Fruit fly (Drosophila melanogaster) whole organism, embryonic: Measurements from ENCODE around the gene CG13077.

Experiments used
- Blimp-1 ChIP-seq: fragments of 200-800 bp; sonication (Bioruptor generic); optimal IDR thresholded peaks from 3 replicates; lab custom pipeline; 2018; ENCODE audit warnings: missing biosample characterization, missing genetic modification characterization, mild to moderate bottlenecking, moderate library complexity, missing genetic modification reagents
- Bteb2 ChIP-seq: fragments of 200-800 bp; sonication (Bioruptor generic); optimal IDR thresholded peaks from 2 replicates; lab custom pipeline; 2016; ENCODE audit warnings: missing biosample characterization, missing genetic modification characterization
- CG10462 ChIP-seq: fragments of 200-800 bp; sonication (Bioruptor generic); optimal IDR thresholded peaks from 2 replicates; lab custom pipeline; 2016; ENCODE audit warnings: missing biosample characterization, missing genetic modification characterization
- CG11085 ChIP-seq: fragments of 200-800 bp; sonication (Bioruptor generic); IDR thresholded peaks from 2 replicates; pipeline ENCODE4 v1.3.6; 2022; ENCODE audit warnings: missing biosample characterization, missing genetic modification characterization
- CG11504 ChIP-seq: fragments of 200-800 bp; sonication (Bioruptor generic); optimal IDR thresholded peaks from 3 replicates; lab custom pipeline; 2019; ENCODE audit warnings: missing biosample characterization, mild to moderate bottlenecking, missing genetic modification characterization, moderate library complexity
- CG1233 ChIP-seq: fragments of 200-800 bp; sonication (Bioruptor generic); optimal IDR thresholded peaks from 4 replicates; lab custom pipeline; 2018; ENCODE audit warnings: missing biosample characterization, mild to moderate bottlenecking, missing genetic modification characterization
- CG13424 ChIP-seq: fragments of 200-800 bp; sonication (Bioruptor generic); optimal IDR thresholded peaks from 2 replicates; lab custom pipeline; 2019; ENCODE audit warnings: missing biosample characterization, mild to moderate bottlenecking, missing genetic modification characterization, moderate library complexity
- CG1602 ChIP-seq: fragments of 200-800 bp; sonication (Bioruptor generic); optimal IDR thresholded peaks from 3 replicates; lab custom pipeline; 2016; ENCODE audit warnings: missing biosample characterization, missing genetic modification characterization
- CG18262 ChIP-seq: fragments of 200-800 bp; optimal IDR thresholded peaks from 3 replicates; lab custom pipeline; 2019; ENCODE audit warnings: missing biosample characterization, mild to moderate bottlenecking, missing genetic modification characterization, moderate library complexity
- CG2199 ChIP-seq: fragments of 200-800 bp; sonication (Bioruptor generic); IDR thresholded peaks from 3 replicates; pipeline ENCODE4 v1.3.6; 2022; ENCODE audit warnings: missing biosample characterization, missing genetic modification characterization
- CG2202 ChIP-seq: fragments of 200-800 bp; sonication (Bioruptor generic); optimal IDR thresholded peaks from 2 replicates; lab custom pipeline; 2018; ENCODE audit warnings: missing biosample characterization, mild to moderate bottlenecking, missing genetic modification characterization
- CG30020 ChIP-seq: fragments of 200-800 bp; optimal IDR thresholded peaks from 2 replicates; lab custom pipeline; 2019; ENCODE audit warnings: missing biosample characterization, mild to moderate bottlenecking, missing genetic modification characterization, moderate library complexity
- CG30431 ChIP-seq: fragments of 200-800 bp; sonication (Bioruptor generic); optimal IDR thresholded peaks from 2 replicates; lab custom pipeline; 2017; ENCODE audit warnings: missing biosample characterization, missing genetic modification characterization
- CG6254 ChIP-seq: fragments of 200-800 bp; sonication (Bioruptor generic); optimal IDR thresholded peaks from 3 replicates; lab custom pipeline; 2017; ENCODE audit warnings: mild to moderate bottlenecking, missing biosample characterization, missing genetic modification reagents, missing genetic modification characterization
- CG6791 ChIP-seq: fragments of 200-800 bp; sonication (Bioruptor generic); IDR thresholded peaks from 3 replicates; pipeline ENCODE4 v1.3.6; 2022; ENCODE audit warnings: missing biosample characterization, missing genetic modification characterization; ENCODE audit not compliant: partially characterized antibody
- CG7928 ChIP-seq: fragments of 200-800 bp; sonication (Bioruptor generic); optimal IDR thresholded peaks from 2 replicates; lab custom pipeline; 2017; ENCODE audit warnings: missing biosample characterization, mild to moderate bottlenecking, missing genetic modification characterization
- Dbx ChIP-seq: fragments of 200-800 bp; sonication (Bioruptor generic); IDR thresholded peaks from 3 replicates; pipeline ENCODE4 v1.3.6; 2022; ENCODE audit warnings: missing biosample characterization, missing genetic modification characterization
- Ets65A ChIP-seq: fragments of 200-800 bp; sonication (Bioruptor generic); peaks from one replicate; lab custom pipeline; 2016; ENCODE audit warnings: missing biosample characterization, missing genetic modification characterization
- Fer1 ChIP-seq: fragments of 200-800 bp; sonication (Bioruptor generic); optimal IDR thresholded peaks from 2 replicates; lab custom pipeline; 2017; ENCODE audit warnings: missing biosample characterization, mild to moderate bottlenecking, missing genetic modification characterization
- HLH3B ChIP-seq: fragments of 200-800 bp; sonication (Bioruptor generic); IDR thresholded peaks from 2 replicates; pipeline ENCODE4 v1.3.6; 2022; ENCODE audit warnings: missing biosample characterization, missing genetic modification characterization
- HLHmδ ChIP-seq: fragments of 200-800 bp; sonication (Bioruptor generic); optimal IDR thresholded peaks from 2 replicates; lab custom pipeline; 2018; ENCODE audit warnings: missing biosample characterization, mild to moderate bottlenecking, missing genetic modification characterization, moderate library complexity
- Hmr ChIP-seq: fragments of 200-800 bp; sonication (Bioruptor generic); optimal IDR thresholded peaks from 3 replicates; lab custom pipeline; 2017; ENCODE audit warnings: mild to moderate bottlenecking, missing biosample characterization, missing genetic modification reagents, missing genetic modification characterization
- Lpt ChIP-seq: fragments of >200 bp; optimal IDR thresholded peaks from 2 replicates; lab custom pipeline; 2018; ENCODE audit warnings: missing biosample characterization, missing genetic modification characterization
- Max ChIP-seq: fragments of 200-800 bp; sonication (Bioruptor generic); optimal IDR thresholded peaks from 2 replicates; lab custom pipeline; 2016; ENCODE audit warnings: missing biosample characterization, mild to moderate bottlenecking, missing genetic modification characterization
- Med ChIP-seq: fragments of 200-800 bp; sonication (Bioruptor generic); peaks from one replicate; lab custom pipeline; 2016; ENCODE audit warnings: missing biosample characterization, missing genetic modification characterization, mild to moderate bottlenecking, inconsistent platforms, moderate library complexity
- Nf-YB ChIP-seq: fragments of 200-800 bp; sonication (Bioruptor generic); optimal IDR thresholded peaks from 3 replicates; lab custom pipeline; 2019; ENCODE audit warnings: missing biosample characterization, mild to moderate bottlenecking, missing genetic modification characterization, moderate library complexity
- Pdp1 ChIP-seq, 2 experiments: fragments of 200-800 bp; sonication (Bioruptor generic); optimal IDR thresholded peaks; 3 replicates each; lab custom pipeline; 2016; ENCODE audit warnings: missing biosample characterization in 2 of 2, missing genetic modification characterization in 2 of 2, mild to moderate bottlenecking in 1 of 2, moderate library complexity in 1 of 2
- Ravus ChIP-seq: fragments of 200-800 bp; sonication (Bioruptor generic); IDR thresholded peaks from 2 replicates; pipeline ENCODE4 v1.3.6; 2022; ENCODE audit warnings: missing biosample characterization, missing genetic modification characterization
- Rfx ChIP-seq: fragments of 200-800 bp; sonication (Bioruptor generic); IDR thresholded peaks from 2 replicates; pipeline ENCODE4 v1.3.6; 2022; ENCODE audit warnings: missing biosample characterization, missing genetic modification characterization
- Side ChIP-seq: fragments of 200-800 bp; sonication (Bioruptor generic); optimal IDR thresholded peaks from 2 replicates; lab custom pipeline; 2016; ENCODE audit warnings: missing biosample characterization, missing genetic modification characterization
- Sox100B ChIP-seq: fragments of 200-800 bp; sonication (Bioruptor generic); optimal IDR thresholded peaks from 3 replicates; lab custom pipeline; 2018; ENCODE audit warnings: missing biosample characterization, mild to moderate bottlenecking, missing genetic modification characterization
- Ssrp ChIP-seq: fragments of 200-800 bp; sonication (Bioruptor generic); optimal IDR thresholded peaks from 2 replicates; lab custom pipeline; 2018; ENCODE audit warnings: missing biosample characterization, mild to moderate bottlenecking, missing genetic modification characterization, moderate library complexity
- Stat92E ChIP-seq, 3 experiments: fragments of >200 bp in 2 of 3; fragments of 200-800 bp in 1 of 3; sonication (Bioruptor generic) in 1 of 3; optimal IDR thresholded peaks; 2 replicates each; lab custom pipeline; 2017 to 2019; ENCODE audit warnings: missing biosample characterization in 3 of 3, missing genetic modification characterization in 3 of 3, mild to moderate bottlenecking in 1 of 3, moderate library complexity in 1 of 3
- Vsx1 ChIP-seq: fragments of 200-800 bp; sonication (Bioruptor generic); optimal IDR thresholded peaks from 2 replicates; lab custom pipeline; 2017; ENCODE audit warnings: missing biosample characterization, mild to moderate bottlenecking, missing genetic modification characterization, missing genetic modification reagents
- Xbp1 ChIP-seq: fragments of 200-800 bp; sonication (Bioruptor generic); optimal IDR thresholded peaks from 3 replicates; lab custom pipeline; 2016; ENCODE audit warnings: missing biosample characterization, mild to moderate bottlenecking, missing genetic modification characterization
- ato ChIP-seq: fragments of 200-800 bp; sonication (Bioruptor generic); IDR thresholded peaks from 2 replicates; pipeline ENCODE4 v1.3.6; 2022; ENCODE audit warnings: missing biosample characterization, missing genetic modification characterization; ENCODE audit not compliant: partially characterized antibody
- chm ChIP-seq: fragments of 200-800 bp; sonication (Bioruptor generic); IDR thresholded peaks from 2 replicates; pipeline ENCODE4 v1.3.6; 2022; ENCODE audit warnings: missing biosample characterization, missing genetic modification characterization
- crol ChIP-seq: fragments of 200-800 bp; sonication (Bioruptor generic); IDR thresholded peaks from 2 replicates; pipeline ENCODE4 v1.3.6; 2022; ENCODE audit warnings: missing biosample characterization, missing genetic modification characterization
- dati ChIP-seq: fragments of 200-800 bp; sonication (Bioruptor generic); IDR thresholded peaks from 2 replicates; pipeline ENCODE4 v1.3.6; 2022; ENCODE audit warnings: missing biosample characterization, missing genetic modification characterization
- dimm ChIP-seq: fragments of 200-800 bp; sonication (Bioruptor generic); IDR thresholded peaks from 2 replicates; pipeline ENCODE4 v1.3.6; 2022; ENCODE audit warnings: missing biosample characterization, missing genetic modification characterization
- dpn ChIP-seq, 2 experiments: fragments of 200-800 bp; sonication (Bioruptor generic); optimal IDR thresholded peaks; 3 replicates each; lab custom pipeline; 2016; ENCODE audit warnings: missing biosample characterization in 2 of 2, missing genetic modification characterization in 2 of 2
- exex ChIP-seq: fragments of 200-800 bp; sonication (Bioruptor generic); optimal IDR thresholded peaks from 4 replicates; lab custom pipeline; 2018; ENCODE audit warnings: missing biosample characterization, mild to moderate bottlenecking, missing genetic modification characterization, moderate library complexity
- fd96Cb ChIP-seq: fragments of 200-800 bp; sonication (Bioruptor generic); optimal IDR thresholded peaks from 2 replicates; lab custom pipeline; 2018; ENCODE audit warnings: missing biosample characterization, mild to moderate bottlenecking, missing genetic modification characterization, moderate library complexity
- kni ChIP-seq: fragments of 200-800 bp; sonication (Bioruptor generic); optimal IDR thresholded peaks from 3 replicates; lab custom pipeline; 2017; ENCODE audit warnings: mild to moderate bottlenecking, missing biosample characterization, missing genetic modification reagents, missing genetic modification characterization
- lbe ChIP-seq: fragments of 200-800 bp; sonication (Bioruptor generic); optimal IDR thresholded peaks from 2 replicates; lab custom pipeline; 2016; ENCODE audit warnings: missing biosample characterization, mild to moderate bottlenecking, missing genetic modification characterization
- onecut ChIP-seq: fragments of 200-800 bp; sonication (Bioruptor generic); IDR thresholded peaks from 2 replicates; pipeline ENCODE4 v1.3.6; 2022; ENCODE audit warnings: missing biosample characterization, missing genetic modification characterization
- slp2 ChIP-seq: fragments of 200-800 bp; sonication (Bioruptor generic); optimal IDR thresholded peaks from 2 replicates; lab custom pipeline; 2016; ENCODE audit warnings: missing biosample characterization, missing genetic modification characterization
- tna ChIP-seq: fragments of 200-800 bp; sonication (Bioruptor generic); IDR thresholded peaks from 2 replicates; pipeline ENCODE4 v1.3.6; 2022; ENCODE audit warnings: missing biosample characterization, missing genetic modification characterization; ENCODE audit not compliant: partially characterized antibody
- unpg ChIP-seq: fragments of 200-800 bp; sonication (Bioruptor generic); optimal IDR thresholded peaks from 3 replicates; lab custom pipeline; 2018; ENCODE audit warnings: missing biosample characterization, mild to moderate bottlenecking, missing genetic modification characterization, moderate library complexity

CG13077 gene

DNA sequence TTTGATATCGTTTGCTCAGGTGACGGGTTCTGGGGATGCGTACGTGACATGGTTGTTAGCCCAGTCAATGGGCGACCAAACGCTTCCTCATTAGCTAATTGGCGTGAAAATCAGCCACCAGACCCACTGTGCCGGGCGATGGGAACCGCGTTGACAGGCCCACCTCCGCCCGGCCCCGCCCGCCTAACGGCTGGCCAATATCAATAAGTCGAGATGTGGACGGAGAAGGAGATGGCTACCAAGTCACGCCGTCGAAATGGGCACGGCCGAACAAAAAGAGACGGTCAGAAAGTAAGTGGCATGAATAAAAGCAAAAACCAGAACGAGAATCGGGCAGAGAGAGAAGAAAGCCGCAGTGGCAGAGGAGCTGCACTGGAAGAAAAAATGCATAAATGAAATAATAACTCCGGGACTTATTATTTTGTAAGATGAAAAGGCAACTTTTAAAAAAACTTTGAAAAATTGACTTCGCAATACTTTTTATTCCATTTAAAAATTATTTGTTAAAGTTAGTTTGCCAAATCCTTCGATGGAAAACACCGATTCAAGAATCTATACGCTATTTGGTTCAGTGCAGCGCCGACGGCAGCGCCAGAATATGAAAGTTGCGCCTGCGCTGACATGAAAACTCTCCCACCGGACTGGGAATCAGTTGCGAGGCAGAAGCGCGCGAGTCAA, 27.7 kb upstream of the CG13077 start, which contains the start of gene CG13082 (continued):
- TF ChIP-seq slp2 (GFP tag; lab: Kevin White, UChicago): peak; percentile 40
- TF ChIP-seq Bteb2 (GFP tag; lab: Kevin White, UChicago): no peak
- no peak for TF ChIP-seq HLH3B (GFP tag; lab: Robert Waterston, UW)
- TF ChIP-seq dimm (GFP tag; lab: Robert Waterston, UW): no peak
- TF ChIP-seq HLHmδ: no peak
- no peak for TF ChIP-seq ato (GFP tag; lab: Robert Waterston, UW)
- TF ChIP-seq Med (GFP tag; lab: Kevin White, UChicago): peak; percentile 50
- TF ChIP-seq Dbx (GFP tag; lab: Robert Waterston, UW): no peak
- peak; percentile 25 for TF ChIP-seq CG1233 (GFP tag; lab: Kevin White, UChicago)
- peak; percentile 31 for TF ChIP-seq Xbp1 (GFP tag; lab: Kevin White, UChicago)
- TF ChIP-seq chm (GFP tag; lab: Robert Waterston, UW): no peak
- peak; percentile 21 for TF ChIP-seq Max (GFP tag; lab: Kevin White, UChicago)
- peak; percentile 65 for TF ChIP-seq crol (GFP tag; lab: Robert Waterston, UW)
- TF ChIP-seq Fer1 (GFP tag; lab: Kevin White, UChicago): no peak
- TF ChIP-seq unpg (GFP tag; lab: Kevin White, UChicago): peak; percentile 63
- TF ChIP-seq Ravus (GFP tag; lab: Robert Waterston, UW): no peak
- TF ChIP-seq Stat92E (GFP tag; optimal IDR thresholded peaks at IDR 0.05; lab: Kevin White, UChicago): peak in 1 of 3 experiments; percentile 65
- no peak for TF ChIP-seq Lpt
- peak; percentile 13; the same call in 1 of the 2 replicates for TF ChIP-seq onecut (GFP tag; lab: Robert Waterston, UW)
- no peak for TF ChIP-seq CG2199
- peak; percentile 64 for TF ChIP-seq CG13424 (tag; lab: Kevin White, UChicago)
- peak; percentile 76 for TF ChIP-seq CG6254
- peak; percentile 2 for TF ChIP-seq Ets65A
- peak; percentile 13 to 23 for TF ChIP-seq Pdp1 (GFP tag; optimal IDR thresholded peaks at IDR 0.05; lab: Kevin White, UChicago)
- TF ChIP-seq Nf-YB (GFP tag; lab: Kevin White, UChicago): peak; percentile 24
- TF ChIP-seq lbe (GFP tag; lab: Kevin White, UChicago): peak; percentile 62
- TF ChIP-seq CG30431 (GFP tag; lab: Kevin White, UChicago): peak; percentile 27
- TF ChIP-seq CG7928 (GFP tag; lab: Kevin White, UChicago): no peak
- TF ChIP-seq CG6791 (GFP tag; lab: Robert Waterston, UW): no peak
- TF ChIP-seq Side (GFP tag; lab: Kevin White, UChicago): no peak
- TF ChIP-seq Ssrp (tag; lab: Kevin White, UChicago): peak; percentile 35
- TF ChIP-seq kni (GFP tag; lab: Kevin White, UChicago): peak; percentile 73
- TF ChIP-seq CG30020: peak; percentile 12
- TF ChIP-seq Hmr (GFP tag; lab: Kevin White, UChicago): no peak
- TF ChIP-seq fd96Cb: peak; percentile 59
- no peak for TF ChIP-seq dati (GFP tag; lab: Robert Waterston, UW)
- peak; percentile 58 for TF ChIP-seq CG2202
- no peak for TF ChIP-seq Rfx
- TF ChIP-seq Blimp-1 (GFP tag; lab: Kevin White, UChicago): peak; percentile 87
- TF ChIP-seq Vsx1 (GFP tag; lab: Kevin White, UChicago): peak; percentile 34
- TF ChIP-seq CG11504 (tag; lab: Kevin White, UChicago): peak; percentile 64
- TF ChIP-seq CG1602 (GFP tag; lab: Kevin White, UChicago): peak; percentile 24
- peak in 1 of 2 experiments; percentile 9 for TF ChIP-seq dpn (GFP tag; optimal IDR thresholded peaks at IDR 0.05; lab: Kevin White, UChicago)
- TF ChIP-seq CG10462: peak; percentile 14
- TF ChIP-seq exex (tag; lab: Kevin White, UChicago): no peak
- no peak for TF ChIP-seq tna (GFP tag; lab: Robert Waterston, UW)
- TF ChIP-seq Sox100B (GFP tag; lab: Kevin White, UChicago): peak; percentile 48
- TF ChIP-seq CG18262 (tag; lab: Kevin White, UChicago): peak; percentile 81
- TF ChIP-seq CG11085 (GFP tag; lab: Robert Waterston, UW): no peak
